Worm (Caenorhabditis elegans) whole organism, L1 larva: ENCODE measurements around the gene hlh-34.

ENCODE experiments used
- C34B4.2 ChIP-seq: sonication (generic microtip); optimal IDR thresholded peaks from 2 replicates; lab custom pipeline; 2017; ENCODE audit warnings: mild to moderate bottlenecking, missing genetic modification characterization, missing compliant biosample characterization
- aha-1 ChIP-seq: fragments of 150-350 bp; optimal IDR thresholded peaks from 2 replicates; lab custom pipeline; 2014; ENCODE audit warnings: missing biosample characterization, missing genetic modification characterization
- alr-1 ChIP-seq: fragments of 200-800 bp; sonication (Bioruptor generic); optimal IDR thresholded peaks from 2 replicates; lab custom pipeline; 2018; ENCODE audit warnings: borderline replicate concordance, mild to moderate bottlenecking, missing genetic modification characterization, missing compliant biosample characterization
- aly-2 ChIP-seq: fragments of 150-350 bp; optimal IDR thresholded peaks from 2 replicates; lab custom pipeline; 2014; ENCODE audit warnings: missing biosample characterization, missing genetic modification characterization
- ama-1 ChIP-seq: fragments of 150-350 bp; optimal IDR thresholded peaks from 2 replicates; lab custom pipeline; 2014
- ceh-63 ChIP-seq: fragments of 200-800 bp; sonication (Bioruptor generic); optimal IDR thresholded peaks from 2 replicates; lab custom pipeline; 2018; ENCODE audit warnings: mild to moderate bottlenecking, missing genetic modification characterization, missing compliant biosample characterization
- ceh-82 ChIP-seq, 3 experiments: fragments of 150-350 bp in 1 of 3; sonication (generic microtip) in 2 of 3; optimal IDR thresholded peaks; 2 replicates each; lab custom pipeline; 2014 to 2017; ENCODE audit warnings: missing biosample characterization in 3 of 3, missing genetic modification characterization in 3 of 3
- dpl-1 ChIP-seq, 3 experiments: fragments of 150-350 bp in 2 of 3; sonication (generic microtip) in 1 of 3; optimal IDR thresholded peaks; 2 replicates each; lab custom pipeline; 2014 to 2017; ENCODE audit warnings: missing biosample characterization in 3 of 3, missing genetic modification characterization in 3 of 3, missing genetic modification reagents in 3 of 3
- dsc-1 ChIP-seq: sonication (generic microtip); optimal IDR thresholded peaks from 2 replicates; lab custom pipeline; 2016; ENCODE audit warnings: mild to moderate bottlenecking, missing genetic modification characterization, missing compliant biosample characterization
- efl-1 ChIP-seq, 4 experiments: fragments of 150-350 bp; optimal IDR thresholded peaks in 3 of 4; peaks in 1 of 4; 1 replicate in 1 of 4; 2 replicates in 3 of 4; lab custom pipeline; 2014; ENCODE audit warnings: missing biosample characterization in 2 of 4, missing genetic modification characterization in 2 of 4, missing genetic modification reagents in 2 of 4
- egl-27 ChIP-seq, 2 experiments: fragments of 150-350 bp in 1 of 2; sonication (generic microtip); optimal IDR thresholded peaks; 3 replicates each; lab custom pipeline; 2017 to 2018; ENCODE audit warnings: missing biosample characterization in 2 of 2, missing genetic modification characterization in 2 of 2, missing genetic modification reagents in 2 of 2
- elt-2 ChIP-seq: sonication (generic microtip); optimal IDR thresholded peaks from 2 replicates; lab custom pipeline; 2016; ENCODE audit warnings: missing genetic modification characterization, mild to moderate bottlenecking, inconsistent platforms, missing compliant biosample characterization, missing genetic modification reagents
- ets-5 ChIP-seq: fragments of 200-800 bp; sonication (Bioruptor generic); IDR thresholded peaks from 2 replicates; pipeline ENCODE4 v1.3.6; 2022; ENCODE audit warnings: missing genetic modification characterization, missing compliant biosample characterization
- fkh-4 ChIP-seq: sonication (generic microtip); optimal IDR thresholded peaks from 2 replicates; lab custom pipeline; 2016; ENCODE audit warnings: missing compliant biosample characterization, missing genetic modification characterization, borderline replicate concordance
- fos-1 ChIP-seq: fragments of 150-350 bp; optimal IDR thresholded peaks from 2 replicates; lab custom pipeline; 2014; ENCODE audit warnings: missing biosample characterization, missing genetic modification characterization
- hlh-17 ChIP-seq: fragments of 200-800 bp; sonication (Bioruptor generic); optimal IDR thresholded peaks from 2 replicates; lab custom pipeline; 2018; ENCODE audit warnings: missing genetic modification characterization, mild to moderate bottlenecking, missing compliant biosample characterization, moderate library complexity, borderline replicate concordance
- hlh-4 ChIP-seq: sonication (generic microtip); optimal IDR thresholded peaks from 2 replicates; lab custom pipeline; 2016; ENCODE audit warnings: mild to moderate bottlenecking, missing genetic modification characterization, missing compliant biosample characterization
- hpl-2 ChIP-seq: fragments of 150-350 bp; optimal IDR thresholded peaks from 2 replicates; lab custom pipeline; 2014; ENCODE audit warnings: missing biosample characterization, missing genetic modification reagents, missing genetic modification characterization
- irx-1 ChIP-seq: sonication (generic microtip); optimal IDR thresholded peaks from 2 replicates; lab custom pipeline; 2016; ENCODE audit warnings: missing genetic modification characterization, missing compliant biosample characterization
- isw-1 ChIP-seq: fragments of 200-800 bp; sonication (Bioruptor generic); IDR thresholded peaks from 2 replicates; pipeline ENCODE4 v1.3.6; 2022; ENCODE audit warnings: missing genetic modification characterization, missing compliant biosample characterization
- jun-1 ChIP-seq: fragments of 150-350 bp; optimal IDR thresholded peaks from 2 replicates; lab custom pipeline; 2014; ENCODE audit warnings: missing biosample characterization, missing genetic modification reagents, missing genetic modification characterization
- lin-13 ChIP-seq: fragments of 150-350 bp; optimal IDR thresholded peaks from 2 replicates; lab custom pipeline; 2014; ENCODE audit warnings: missing biosample characterization, missing genetic modification reagents, missing genetic modification characterization
- lin-14 ChIP-seq: fragments of 200-800 bp; sonication (Bioruptor generic); optimal IDR thresholded peaks from 2 replicates; lab custom pipeline; 2018; ENCODE audit warnings: mild to moderate bottlenecking, missing genetic modification characterization, moderate library complexity, missing compliant biosample characterization
- lin-15B ChIP-seq: fragments of 150-350 bp; sonication (generic microtip); optimal IDR thresholded peaks from 3 replicates; lab custom pipeline; 2014; ENCODE audit warnings: missing biosample characterization, missing genetic modification characterization
- lin-39 ChIP-seq: fragments of 150-350 bp; optimal IDR thresholded peaks from 2 replicates; lab custom pipeline; 2014; ENCODE audit warnings: missing biosample characterization, missing genetic modification reagents, missing genetic modification characterization
- lir-3 ChIP-seq: sonication (generic microtip); optimal IDR thresholded peaks from 2 replicates; lab custom pipeline; 2016; ENCODE audit warnings: mild to moderate bottlenecking, missing genetic modification characterization, moderate library complexity, missing compliant biosample characterization; ENCODE audit not compliant: poor library complexity
- lsy-2 ChIP-seq, 2 experiments: fragments of 150-350 bp; optimal IDR thresholded peaks; 2 replicates each; lab custom pipeline; 2014; ENCODE audit warnings: missing biosample characterization in 2 of 2, missing genetic modification characterization in 2 of 2
- mdl-1 ChIP-seq, 2 experiments: fragments of 150-350 bp; optimal IDR thresholded peaks; 2 replicates each; lab custom pipeline; 2014 to 2017; ENCODE audit warnings: missing biosample characterization in 2 of 2, missing genetic modification characterization in 2 of 2, inconsistent platforms in 1 of 2
- mef-2 ChIP-seq: fragments of 150-350 bp; optimal IDR thresholded peaks from 2 replicates; lab custom pipeline; 2014; ENCODE audit warnings: missing biosample characterization, missing genetic modification characterization
- mep-1 ChIP-seq: fragments of 150-350 bp; optimal IDR thresholded peaks from 2 replicates; lab custom pipeline; 2014; ENCODE audit warnings: missing biosample characterization, missing genetic modification characterization
- nhr-11 ChIP-seq: fragments of 150-350 bp; optimal IDR thresholded peaks from 2 replicates; lab custom pipeline; 2014; ENCODE audit warnings: missing biosample characterization, missing genetic modification characterization
- nhr-19 ChIP-seq: fragments of 200-800 bp; sonication (Bioruptor generic); conservative IDR thresholded peaks from 2 replicates; pipeline ENCODE4 v1.3.6; 2022; ENCODE audit warnings: missing genetic modification characterization, missing compliant biosample characterization
- nhr-20 ChIP-seq: sonication (generic microtip); optimal IDR thresholded peaks from 2 replicates; lab custom pipeline; 2016; ENCODE audit warnings: mild to moderate bottlenecking, missing genetic modification characterization, missing compliant biosample characterization
- nhr-237 ChIP-seq: fragments of 150-350 bp; optimal IDR thresholded peaks from 2 replicates; lab custom pipeline; 2014; ENCODE audit warnings: missing biosample characterization, missing genetic modification characterization
- nhr-28 ChIP-seq: fragments of 150-350 bp; optimal IDR thresholded peaks from 2 replicates; lab custom pipeline; 2014; ENCODE audit warnings: missing biosample characterization, missing genetic modification characterization
- nhr-71 ChIP-seq: sonication (generic microtip); optimal IDR thresholded peaks from 2 replicates; lab custom pipeline; 2016; ENCODE audit warnings: mild to moderate bottlenecking, missing genetic modification characterization, moderate library complexity, missing compliant biosample characterization
- nhr-76 ChIP-seq: sonication (generic microtip); optimal IDR thresholded peaks from 2 replicates; lab custom pipeline; 2017; ENCODE audit warnings: missing biosample characterization, missing genetic modification characterization
- nhr-77 ChIP-seq: fragments of 150-350 bp; optimal IDR thresholded peaks from 2 replicates; lab custom pipeline; 2014; ENCODE audit warnings: missing biosample characterization, missing genetic modification characterization
- nhr-84 ChIP-seq: sonication (generic microtip); optimal IDR thresholded peaks from 2 replicates; lab custom pipeline; 2017; ENCODE audit warnings: missing biosample characterization, missing genetic modification characterization
- nhr-90 ChIP-seq: sonication (generic microtip); optimal IDR thresholded peaks from 2 replicates; lab custom pipeline; 2016; ENCODE audit warnings: mild to moderate bottlenecking, missing genetic modification characterization, missing compliant biosample characterization; ENCODE audit not compliant: poor library complexity
- pqm-1 ChIP-seq: sonication (generic microtip); optimal IDR thresholded peaks from 3 replicates; lab custom pipeline; 2017; ENCODE audit warnings: missing biosample characterization, missing genetic modification characterization
- rnt-1 ChIP-seq: sonication (generic microtip); optimal IDR thresholded peaks from 2 replicates; lab custom pipeline; 2016; ENCODE audit warnings: mild to moderate bottlenecking, missing genetic modification characterization, moderate library complexity, missing compliant biosample characterization
- skn-1 ChIP-seq: fragments of 150-350 bp; optimal IDR thresholded peaks from 2 replicates; lab custom pipeline; 2014; ENCODE audit warnings: missing biosample characterization, missing genetic modification characterization
- snpc-4 ChIP-seq: fragments of 150-350 bp; optimal IDR thresholded peaks from 2 replicates; lab custom pipeline; 2014; ENCODE audit warnings: missing biosample characterization, missing genetic modification characterization
- sup-37 ChIP-seq: fragments of 200-800 bp; sonication (Bioruptor generic); optimal IDR thresholded peaks from 2 replicates; lab custom pipeline; 2018; ENCODE audit warnings: mild to moderate bottlenecking, missing genetic modification characterization, missing compliant biosample characterization
- swsn-7 ChIP-seq: sonication (generic microtip); optimal IDR thresholded peaks from 2 replicates; lab custom pipeline; 2016; ENCODE audit warnings: missing genetic modification characterization, missing compliant biosample characterization
- tbx-2 ChIP-seq: sonication (generic microtip); optimal IDR thresholded peaks from 2 replicates; lab custom pipeline; 2016; ENCODE audit warnings: missing genetic modification characterization, missing compliant biosample characterization
- tlp-1 ChIP-seq: fragments of 150-350 bp; optimal IDR thresholded peaks from 2 replicates; lab custom pipeline; 2014; ENCODE audit warnings: missing biosample characterization, missing genetic modification characterization
- unc-86 ChIP-seq: sonication (generic microtip); optimal IDR thresholded peaks from 2 replicates; lab custom pipeline; 2016; ENCODE audit warnings: missing genetic modification characterization, missing compliant biosample characterization
- xbp-1 ChIP-seq: sonication (generic microtip); optimal IDR thresholded peaks from 2 replicates; lab custom pipeline; 2016; ENCODE audit warnings: missing genetic modification characterization, missing compliant biosample characterization
- zag-1 ChIP-seq: fragments of 150-350 bp; optimal IDR thresholded peaks from 2 replicates; lab custom pipeline; 2014; ENCODE audit warnings: missing biosample characterization, missing genetic modification characterization
- zip-4 ChIP-seq: fragments of 200-800 bp; sonication (Bioruptor generic); optimal IDR thresholded peaks from 2 replicates; lab custom pipeline; 2018; ENCODE audit warnings: mild to moderate bottlenecking, missing genetic modification characterization, moderate library complexity, missing compliant biosample characterization
- ztf-4 ChIP-seq: fragments of 150-350 bp; optimal IDR thresholded peaks from 2 replicates; lab custom pipeline; 2014; ENCODE audit warnings: missing biosample characterization, missing genetic modification characterization

The hlh-34 gene

ce11 chrV:13657291-13657690 lies 49.9 kb downstream of the hlh-34 start:
- no peak for TF ChIP-seq nhr-84 (tag; lab: Kevin White, UChicago)
- TF ChIP-seq irx-1 (tag; lab: Kevin White, UChicago): peak; percentile 40
- TF ChIP-seq swsn-7 (tag; lab: Kevin White, UChicago): peak; percentile 72
- TF ChIP-seq unc-86: no peak
- TF ChIP-seq fkh-4 (tag; lab: Kevin White, UChicago): peak; percentile 51
- peak; percentile 27 to 44 for TF ChIP-seq efl-1 (optimal IDR thresholded peaks at IDR 0.05; lab: Kevin White, UChicago)
- peak; percentile 18 to 90 for TF ChIP-seq efl-1 (GFP tag; optimal IDR thresholded peaks at IDR 0.05 in 1 of 2; lab: Kevin White, UChicago)
- peak; percentile 97 for TF ChIP-seq nhr-71 (tag; lab: Kevin White, UChicago)
- peak; percentile 98 for TF ChIP-seq lin-14 (GFP tag; lab: Kevin White, UChicago)
- peak; percentile 65 for TF ChIP-seq dsc-1 (tag; lab: Kevin White, UChicago)
- TF ChIP-seq ceh-63 (GFP tag; lab: Kevin White, UChicago): no peak
- TF ChIP-seq alr-1 (tag; lab: Kevin White, UChicago): no peak
- TF ChIP-seq xbp-1 (tag; lab: Kevin White, UChicago): peak; percentile 63
- TF ChIP-seq mep-1 (tag; lab: Kevin White, UChicago): peak; percentile 82
- TF ChIP-seq isw-1: no peak
- peak; percentile 89 for TF ChIP-seq nhr-19 (GFP tag; lab: Robert Waterston, UW)
- peak; percentile 82 for TF ChIP-seq rnt-1 (tag; lab: Kevin White, UChicago)
- TF ChIP-seq hpl-2 (GFP tag; lab: Kevin White, UChicago): peak; percentile 39
- TF ChIP-seq mdl-1 (tag; optimal IDR thresholded peaks at IDR 0.05; lab: Kevin White, UChicago): peak; percentile 18 to 99
- no peak for TF ChIP-seq skn-1 (tag; lab: Kevin White, UChicago)
- peak; percentile 89 for TF ChIP-seq nhr-90 (tag; lab: Kevin White, UChicago)
- TF ChIP-seq lin-39: no peak
- TF ChIP-seq aha-1 (tag; lab: Kevin White, UChicago): peak; percentile 42
- no peak for TF ChIP-seq zip-4 (GFP tag; lab: Kevin White, UChicago)
- no peak for TF ChIP-seq nhr-11 (tag; lab: Kevin White, UChicago)
- TF ChIP-seq ceh-82 (tag; optimal IDR thresholded peaks at IDR 0.05; lab: Kevin White, UChicago): peak in 1 of 3 experiments; percentile 8
- peak; percentile 79 for TF ChIP-seq lin-13 (GFP tag; lab: Kevin White, UChicago)
- no peak for TF ChIP-seq lin-15B (tag; lab: Kevin White, UChicago)
- TF ChIP-seq hlh-17 (GFP tag; lab: Kevin White, UChicago): no peak
- TF ChIP-seq jun-1 (tag; lab: Kevin White, UChicago): peak; percentile 6
- no peak for TF ChIP-seq tlp-1 (tag; lab: Kevin White, UChicago)
- TF ChIP-seq egl-27 (tag; optimal IDR thresholded peaks at IDR 0.05; lab: Kevin White, UChicago): no peak
- peak; percentile 10 for TF ChIP-seq fos-1 (tag; lab: Kevin White, UChicago)
- TF ChIP-seq nhr-28 (tag; lab: Kevin White, UChicago): no peak
- peak; percentile 56 for TF ChIP-seq snpc-4 (tag; lab: Kevin White, UChicago)
- TF ChIP-seq nhr-76 (tag; lab: Kevin White, UChicago): no peak
- peak; percentile 40 to 75 (median 43) for TF ChIP-seq dpl-1 (GFP tag; optimal IDR thresholded peaks at IDR 0.05; lab: Kevin White, UChicago)
- no peak for TF ChIP-seq nhr-77 (tag; lab: Kevin White, UChicago)
- TF ChIP-seq ets-5 (GFP tag; lab: Robert Waterston, UW): no peak
- peak; percentile 97 for TF ChIP-seq nhr-20 (tag; lab: Kevin White, UChicago)
- no peak for TF ChIP-seq zag-1 (tag; lab: Kevin White, UChicago)
- TF ChIP-seq C34B4.2 (tag; lab: Kevin White, UChicago): no peak
- TF ChIP-seq tbx-2: peak; percentile 77
- peak; percentile 11 for TF ChIP-seq mef-2 (tag; lab: Kevin White, UChicago)
- peak; percentile 91 for TF ChIP-seq elt-2
- TF ChIP-seq aly-2 (tag; lab: Kevin White, UChicago): no peak
- peak; percentile 64 to 74 for TF ChIP-seq lsy-2 (tag; optimal IDR thresholded peaks at IDR 0.05; lab: Kevin White, UChicago)
- no peak for TF ChIP-seq pqm-1 (tag; lab: Kevin White, UChicago)
- TF ChIP-seq lir-3 (tag; lab: Kevin White, UChicago): peak; percentile 76
- TF ChIP-seq ztf-4 (tag; lab: Kevin White, UChicago): peak; percentile 84
- TF ChIP-seq nhr-237 (tag; lab: Kevin White, UChicago): no peak
- no peak for TF ChIP-seq hlh-4 (tag; lab: Kevin White, UChicago)
- TF ChIP-seq sup-37 (GFP tag; lab: Kevin White, UChicago): no peak
- TF ChIP-seq ama-1: peak; percentile 60
